Fruit fly (Drosophila melanogaster): ENCODE measurements around the gene Z600.

dm6 chr3L:15535800-15536225 is 27.0 kb downstream of the Z600 start:
- TF ChIP-seq psq (optimal IDR thresholded peaks at IDR 0.05) (no peak), usp (GFP tag; optimal IDR thresholded peaks at IDR 0.05) (no peak), Dll (optimal IDR thresholded peaks at IDR 0.05) (no peak), pan (optimal IDR thresholded peaks at IDR 0.05) (no peak), EcR (GFP tag; optimal IDR thresholded peaks at IDR 0.05) (no peak), CG8478 (optimal IDR thresholded peaks at IDR 0.05) (no peak)
